Fruit fly (Drosophila melanogaster) whole organism, embryonic: ENCODE measurements around the gene CG9107.

ENCODE experiments used
- Antp ChIP-seq: fragments of 200-800 bp; sonication (Bioruptor generic); optimal IDR thresholded peaks from 3 replicates; lab custom pipeline; 2016; ENCODE audit warnings: missing biosample characterization, missing genetic modification characterization
- Awh ChIP-seq: fragments of 200-800 bp; sonication (Bioruptor generic); IDR thresholded peaks from 2 replicates; pipeline ENCODE4, ENCODE4 v1.3.6; 2022; ENCODE audit warnings: missing biosample characterization, missing genetic modification characterization
- Bdp1 ChIP-seq: fragments of 200-800 bp; sonication (Bioruptor generic); optimal IDR thresholded peaks from 3 replicates; lab custom pipeline; 2016; ENCODE audit warnings: missing biosample characterization, missing genetic modification characterization
- CG10959 ChIP-seq: fragments of 200-800 bp; sonication (Bioruptor generic); IDR thresholded peaks from 2 replicates; pipeline ENCODE4 v1.3.6; 2022; ENCODE audit warnings: missing biosample characterization, missing genetic modification characterization
- CG12104 ChIP-seq: fragments of 200-800 bp; sonication (Bioruptor generic); optimal IDR thresholded peaks from 3 replicates; lab custom pipeline; 2016; ENCODE audit warnings: missing biosample characterization, missing genetic modification characterization
- CG15073 ChIP-seq: fragments of 200-800 bp; sonication (Bioruptor generic); optimal IDR thresholded peaks from 2 replicates; lab custom pipeline; 2016; ENCODE audit warnings: missing biosample characterization, missing genetic modification characterization
- CG1603 ChIP-seq: fragments of 200-800 bp; sonication (Bioruptor generic); optimal IDR thresholded peaks from 2 replicates; lab custom pipeline; 2019; ENCODE audit warnings: missing biosample characterization, mild to moderate bottlenecking, missing genetic modification characterization, moderate library complexity
- CG16813 ChIP-seq: fragments of 200-800 bp; sonication (Bioruptor generic); IDR thresholded peaks from 3 replicates; pipeline ENCODE4 v1.3.6; 2022; ENCODE audit warnings: missing biosample characterization, missing genetic modification characterization; ENCODE audit not compliant: partially characterized antibody
- CG2129 ChIP-seq: fragments of 200-800 bp; sonication (Bioruptor generic); IDR thresholded peaks from 2 replicates; pipeline ENCODE4 v1.3.6; 2022; ENCODE audit warnings: missing biosample characterization, missing genetic modification characterization; ENCODE audit not compliant: partially characterized antibody
- CG2202 ChIP-seq: fragments of 200-800 bp; sonication (Bioruptor generic); optimal IDR thresholded peaks from 2 replicates; lab custom pipeline; 2018; ENCODE audit warnings: missing biosample characterization, mild to moderate bottlenecking, missing genetic modification characterization
- CG34422 ChIP-seq: fragments of 200-800 bp; sonication (Bioruptor generic); IDR thresholded peaks from 3 replicates; pipeline ENCODE4 v1.3.6; 2022; ENCODE audit warnings: missing biosample characterization, missing genetic modification characterization
- CG3838 ChIP-seq: fragments of 200-800 bp; sonication (Bioruptor generic); optimal IDR thresholded peaks from 3 replicates; lab custom pipeline; 2016; ENCODE audit warnings: missing biosample characterization, missing genetic modification characterization
- CG3847 ChIP-seq: fragments of 200-800 bp; sonication (Bioruptor generic); IDR thresholded peaks from 2 replicates; pipeline ENCODE4 v1.3.6; 2022; ENCODE audit warnings: missing biosample characterization, missing genetic modification characterization
- CG4360 ChIP-seq: fragments of 200-800 bp; sonication (Bioruptor generic); IDR thresholded peaks from 2 replicates; pipeline ENCODE4 v1.3.6; 2022; ENCODE audit warnings: missing biosample characterization, missing genetic modification characterization
- CG4730 ChIP-seq: fragments of 200-800 bp; sonication (Bioruptor generic); IDR thresholded peaks from 2 replicates; pipeline ENCODE4 v1.3.6; 2022; ENCODE audit warnings: missing biosample characterization, missing genetic modification characterization
- CG4820 ChIP-seq: fragments of 200-800 bp; sonication (Bioruptor generic); optimal IDR thresholded peaks from 3 replicates; lab custom pipeline; 2016; ENCODE audit warnings: missing biosample characterization, missing genetic modification characterization
- CG9727 ChIP-seq: fragments of 200-800 bp; sonication (Bioruptor generic); optimal IDR thresholded peaks from 3 replicates; lab custom pipeline; 2017; ENCODE audit warnings: missing biosample characterization, mild to moderate bottlenecking, missing genetic modification characterization
- CG9797 ChIP-seq: fragments of 200-800 bp; sonication (Bioruptor generic); optimal IDR thresholded peaks from 3 replicates; lab custom pipeline; 2018; ENCODE audit warnings: missing biosample characterization, mild to moderate bottlenecking, missing genetic modification characterization
- CG9817 ChIP-seq: fragments of 200-800 bp; sonication (Bioruptor generic); optimal IDR thresholded peaks from 2 replicates; lab custom pipeline; 2018; ENCODE audit warnings: missing biosample characterization, mild to moderate bottlenecking, missing genetic modification characterization, moderate library complexity
- CG9932 ChIP-seq: fragments of 200-800 bp; sonication (Bioruptor generic); IDR thresholded peaks from 2 replicates; pipeline ENCODE4 v1.3.6; 2022; ENCODE audit warnings: missing biosample characterization, missing genetic modification characterization
- CkIIα-i1 ChIP-seq: fragments of 200-800 bp; sonication (Bioruptor generic); IDR thresholded peaks from 2 replicates; pipeline ENCODE4 v1.3.6; 2022; ENCODE audit warnings: missing biosample characterization, missing genetic modification characterization
- Doc3 ChIP-seq: fragments of 200-800 bp; sonication (Bioruptor generic); IDR thresholded peaks from 3 replicates; pipeline ENCODE4 v1.3.6; 2022; ENCODE audit warnings: missing biosample characterization, missing genetic modification characterization; ENCODE audit not compliant: partially characterized antibody
- Dref ChIP-seq: fragments of 200-800 bp; sonication (Bioruptor generic); IDR thresholded peaks from 2 replicates; pipeline ENCODE4 v1.3.6; 2022; ENCODE audit warnings: missing biosample characterization, missing genetic modification characterization
- Fer1 ChIP-seq: fragments of 200-800 bp; sonication (Bioruptor generic); optimal IDR thresholded peaks from 2 replicates; lab custom pipeline; 2017; ENCODE audit warnings: missing biosample characterization, mild to moderate bottlenecking, missing genetic modification characterization
- MESR4 ChIP-seq: fragments of 200-800 bp; sonication (Bioruptor generic); optimal IDR thresholded peaks from 2 replicates; lab custom pipeline; 2018; ENCODE audit warnings: missing biosample characterization, mild to moderate bottlenecking, missing genetic modification characterization, moderate library complexity
- Mad ChIP-seq: fragments of 200-800 bp; sonication (Bioruptor generic); optimal IDR thresholded peaks from 2 replicates; lab custom pipeline; 2016; ENCODE audit warnings: missing biosample characterization, missing genetic modification characterization
- Opbp ChIP-seq: fragments of 200-800 bp; sonication (Bioruptor generic); IDR thresholded peaks from 3 replicates; pipeline ENCODE4 v1.3.6; 2022; ENCODE audit warnings: missing biosample characterization, missing genetic modification characterization; ENCODE audit not compliant: partially characterized antibody
- Sry-δ ChIP-seq: fragments of 200-800 bp; sonication (Bioruptor generic); optimal IDR thresholded peaks from 2 replicates; lab custom pipeline; 2016; ENCODE audit warnings: missing biosample characterization, missing genetic modification characterization
- Taf1 ChIP-seq: fragments of 200-800 bp; sonication (Bioruptor generic); IDR thresholded peaks from 2 replicates; pipeline ENCODE4 v1.3.6; 2022; ENCODE audit warnings: missing biosample characterization, missing genetic modification characterization
- amos ChIP-seq: fragments of 200-800 bp; sonication (Bioruptor generic); IDR thresholded peaks from 2 replicates; pipeline ENCODE4 v1.3.6; 2022; ENCODE audit warnings: missing biosample characterization, missing genetic modification characterization; ENCODE audit not compliant: partially characterized antibody
- ash1 ChIP-seq: fragments of 200-800 bp; sonication (Bioruptor generic); optimal IDR thresholded peaks from 2 replicates; lab custom pipeline; 2018; ENCODE audit warnings: missing biosample characterization, mild to moderate bottlenecking, missing genetic modification characterization
- chif ChIP-seq, 2 experiments: fragments of 200-800 bp; sonication (Bioruptor generic); optimal IDR thresholded peaks; 3 replicates each; lab custom pipeline; 2016; ENCODE audit warnings: missing biosample characterization in 2 of 2, missing genetic modification characterization in 2 of 2
- dan ChIP-seq: fragments of 200-800 bp; sonication (Bioruptor generic); IDR thresholded peaks from 2 replicates; pipeline ENCODE4 v1.3.6; 2022; ENCODE audit warnings: missing biosample characterization, missing genetic modification characterization
- emc ChIP-seq: fragments of 200-800 bp; sonication (Bioruptor generic); optimal IDR thresholded peaks from 2 replicates; lab custom pipeline; 2016; ENCODE audit warnings: missing biosample characterization, missing genetic modification characterization
- gt ChIP-seq: fragments of 200-800 bp; sonication (Bioruptor generic); IDR thresholded peaks from 2 replicates; pipeline ENCODE4 v1.3.6; 2022; ENCODE audit warnings: missing biosample characterization, missing genetic modification characterization
- hb ChIP-seq: fragments of 200-800 bp; sonication (Bioruptor generic); IDR thresholded peaks from 3 replicates; pipeline ENCODE4 v1.3.6; 2022; ENCODE audit warnings: missing biosample characterization, missing genetic modification characterization; ENCODE audit not compliant: partially characterized antibody
- hth ChIP-seq: fragments of >200 bp; optimal IDR thresholded peaks from 2 replicates; lab custom pipeline; 2017; ENCODE audit warnings: inconsistent platforms
- inv ChIP-seq: fragments of 200-800 bp; sonication (Bioruptor generic); IDR thresholded peaks from 2 replicates; pipeline ENCODE4 v1.3.6; 2022; ENCODE audit warnings: missing biosample characterization, missing genetic modification characterization; ENCODE audit not compliant: partially characterized antibody
- kay ChIP-seq: fragments of 200-800 bp; sonication (Bioruptor generic); optimal IDR thresholded peaks from 2 replicates; lab custom pipeline; 2016; ENCODE audit warnings: missing biosample characterization, missing genetic modification characterization
- lola ChIP-seq, 3 experiments: fragments of >200 bp in 2 of 3; fragments of 200-800 bp in 1 of 3; sonication (Bioruptor generic) in 1 of 3; optimal IDR thresholded peaks; 2 replicates each; lab custom pipeline; 2017 to 2019; ENCODE audit warnings: missing biosample characterization in 3 of 3, missing genetic modification characterization in 3 of 3, mild to moderate bottlenecking in 1 of 3, moderate library complexity in 1 of 3
- nom ChIP-seq: fragments of 200-800 bp; sonication (Bioruptor generic); optimal IDR thresholded peaks from 2 replicates; lab custom pipeline; 2017; ENCODE audit warnings: missing biosample characterization, missing genetic modification characterization, mild to moderate bottlenecking, moderate library complexity, missing genetic modification reagents
- pfk ChIP-seq: fragments of 200-800 bp; sonication (Bioruptor generic); optimal IDR thresholded peaks from 2 replicates; lab custom pipeline; 2018; ENCODE audit warnings: missing biosample characterization, mild to moderate bottlenecking, missing genetic modification characterization, moderate library complexity
- phol ChIP-seq: fragments of 200-800 bp; sonication (Bioruptor generic); optimal IDR thresholded peaks from 3 replicates; lab custom pipeline; 2018; ENCODE audit warnings: missing biosample characterization, mild to moderate bottlenecking, missing genetic modification characterization, moderate library complexity
- row ChIP-seq: fragments of 200-800 bp; sonication (Bioruptor generic); IDR thresholded peaks from 3 replicates; pipeline ENCODE4 v1.3.6; 2022; ENCODE audit warnings: missing biosample characterization, missing genetic modification characterization
- sna ChIP-seq: fragments of 200-800 bp; sonication (Bioruptor generic); IDR thresholded peaks from 2 replicates; pipeline ENCODE4 v1.3.6; 2022; ENCODE audit warnings: missing biosample characterization, missing genetic modification characterization; ENCODE audit not compliant: partially characterized antibody
- ssp ChIP-seq: fragments of 200-800 bp; sonication (Bioruptor generic); IDR thresholded peaks from 2 replicates; pipeline ENCODE4 v1.3.6; 2022; ENCODE audit warnings: missing biosample characterization, missing genetic modification characterization
- stwl ChIP-seq: fragments of 200-800 bp; sonication (Bioruptor generic); optimal IDR thresholded peaks from 3 replicates; lab custom pipeline; 2018; ENCODE audit warnings: missing biosample characterization, mild to moderate bottlenecking, missing genetic modification characterization, moderate library complexity
- tgo ChIP-seq: fragments of 200-800 bp; sonication (Bioruptor generic); IDR thresholded peaks from 3 replicates; pipeline ENCODE4 v1.3.6; 2022; ENCODE audit warnings: missing biosample characterization, missing genetic modification characterization
- tio ChIP-seq: fragments of 200-800 bp; sonication (Bioruptor generic); optimal IDR thresholded peaks from 2 replicates; lab custom pipeline; 2017; ENCODE audit warnings: missing biosample characterization, missing genetic modification characterization, inconsistent platforms
- unc-4 ChIP-seq: fragments of 200-800 bp; sonication (Bioruptor generic); IDR thresholded peaks from 2 replicates; pipeline ENCODE4 v1.3.6; 2022; ENCODE audit warnings: missing biosample characterization, missing genetic modification characterization; ENCODE audit not compliant: partially characterized antibody
- zen ChIP-seq: fragments of 200-800 bp; sonication (Bioruptor generic); optimal IDR thresholded peaks from 3 replicates; lab custom pipeline; 2018; ENCODE audit warnings: missing biosample characterization, mild to moderate bottlenecking, missing genetic modification characterization, moderate library complexity

CG9107 gene

dm6 chr2L:6051212-6051621, 26.9 kb upstream of the CG9107 start (continued):
- TF ChIP-seq Taf1 (GFP tag; lab: Robert Waterston, UW) (peak; percentile 84), Bdp1 (GFP tag; lab: Kevin White, UChicago) (peak; percentile 85), nom (GFP tag; lab: Kevin White, UChicago) (peak; percentile 93), hth (lab: Kevin White, UChicago) (no peak), CG9932 (peak; percentile 87), ash1 (GFP tag; lab: Kevin White, UChicago) (peak; percentile 76), tio (GFP tag; lab: Kevin White, UChicago) (no peak), CG4360 (GFP tag; lab: Robert Waterston, UW) (peak; percentile 55; the same call in 1 of the 2 replicates), gt (GFP tag; lab: Robert Waterston, UW) (peak; percentile 66; the same call in 1 of the 2 replicates), CG2129 (GFP tag; lab: Robert Waterston, UW) (no peak), CG4820 (GFP tag; lab: Kevin White, UChicago) (peak; percentile 100), CG9727 (GFP tag; lab: Kevin White, UChicago) (peak; percentile 98), CG10959 (GFP tag; lab: Robert Waterston, UW) (peak; percentile 93), Opbp (GFP tag; lab: Robert Waterston, UW) (no peak), Antp (peak; percentile 89), zen (tag; lab: Kevin White, UChicago) (peak; percentile 88), ssp (peak; percentile 78), Fer1 (GFP tag; lab: Kevin White, UChicago) (peak; percentile 99), Awh (GFP tag; lab: Robert Waterston, UW) (peak; percentile 89), CG3847 (GFP tag; lab: Robert Waterston, UW) (peak; percentile 94), lola (GFP tag; optimal IDR thresholded peaks at IDR 0.05; lab: Kevin White, UChicago) (peak in 1 of 3 experiments; percentile 95), pfk (GFP tag; lab: Kevin White, UChicago) (peak; percentile 57), tgo (GFP tag; lab: Robert Waterston, UW) (peak; percentile 94), CG2202 (peak; percentile 95), dan (GFP tag; lab: Robert Waterston, UW) (no peak), CG16813 (GFP tag; lab: Robert Waterston, UW) (no peak), CG12104 (peak; percentile 96), CG9817 (peak; percentile 94), emc (GFP tag; lab: Kevin White, UChicago) (peak; percentile 82), CG15073 (GFP tag; lab: Kevin White, UChicago) (peak; percentile 47)

- TF ChIP-seq sna (peak; percentile 98), chif (GFP tag; optimal IDR thresholded peaks at IDR 0.05; lab: Kevin White, UChicago) (no peak), CG4730 (no peak), inv (peak; percentile 98), Dref (GFP tag; lab: Robert Waterston, UW) (peak; percentile 100), Mad (GFP tag; lab: Kevin White, UChicago) (no peak), tgo (GFP tag; lab: Robert Waterston, UW) (no peak), amos (GFP tag; lab: Robert Waterston, UW) (peak; percentile 99), CG34422 (GFP tag; lab: Robert Waterston, UW) (peak; percentile 6; the same call in 1 of the 3 replicates), Doc3 (peak; percentile 97), CG1603 (tag; lab: Kevin White, UChicago) (peak; percentile 66), stwl (tag; lab: Kevin White, UChicago) (peak; percentile 78), CkIIα-i1 (GFP tag; lab: Robert Waterston, UW) (peak; percentile 69; the same call in 1 of the 2 replicates), phol (peak; percentile 41), hb (peak; percentile 99), CG3838 (GFP tag; lab: Kevin White, UChicago) (no peak), Sry-δ (GFP tag; lab: Kevin White, UChicago) (peak; percentile 84), unc-4 (peak; percentile 99), kay (GFP tag; lab: Kevin White, UChicago) (no peak), MESR4 (GFP tag; lab: Kevin White, UChicago) (peak; percentile 32), row (peak; percentile 59), CG9797 (GFP tag; lab: Kevin White, UChicago) (peak; percentile 15)
Observed at dm6 chr2L:6050575-6050974, 26.2 kb upstream of the CG9107 start, which contains the start of gene CG9135. CG9135 (plus strand) TSS chr2L:6050800.
